Fruit fly (Drosophila melanogaster): ENCODE data around the gene eag.

The eag gene

dm6 chrX:15026897-15027296 is 71.6 kb downstream of the eag start (continued):
- TF ChIP-seq Mes4 (GFP tag; optimal IDR thresholded peaks at IDR 0.05), result no peak
- no peak for TF ChIP-seq Deaf1 (tag; optimal IDR thresholded peaks at IDR 0.05)
- no peak for TF ChIP-seq CG17568 (GFP tag; optimal IDR thresholded peaks at IDR 0.05)
- no peak for TF ChIP-seq jing (GFP tag; optimal IDR thresholded peaks at IDR 0.05)
- no peak for TF ChIP-seq scrt (GFP tag; optimal IDR thresholded peaks at IDR 0.05)
- no peak for TF ChIP-seq nom (GFP tag; optimal IDR thresholded peaks at IDR 0.05)
- no peak for TF ChIP-seq odd (GFP tag; optimal IDR thresholded peaks at IDR 0.05)
- TF ChIP-seq ttk (GFP tag; IDR thresholded peaks at IDR 0.05), result no peak
- TF ChIP-seq hkb (optimal IDR thresholded peaks at IDR 0.05), result no peak
- no peak for TF ChIP-seq hkb (GFP tag; IDR thresholded peaks at IDR 0.05)
- TF ChIP-seq unc-4 (GFP tag; IDR thresholded peaks at IDR 0.05; ENCODE audit: partially characterized antibody), result no peak
- TF ChIP-seq CG16815 (GFP tag; optimal IDR thresholded peaks at IDR 0.05), result no peak
- TF ChIP-seq tio (GFP tag; optimal IDR thresholded peaks at IDR 0.05), result no peak
- no peak for TF ChIP-seq CG10431 (GFP tag; optimal IDR thresholded peaks at IDR 0.05)
- TF ChIP-seq CG14710 (tag; optimal IDR thresholded peaks at IDR 0.05), result no peak
- no peak for TF ChIP-seq Neu2 (GFP tag; optimal IDR thresholded peaks at IDR 0.05; ENCODE audit: borderline replicate concordance)
- no peak for TF ChIP-seq CG7987 (GFP tag; optimal IDR thresholded peaks at IDR 0.05)
- no peak for TF ChIP-seq Meics (GFP tag; optimal IDR thresholded peaks at IDR 0.05)
- TF ChIP-seq CG8924 (tag; optimal IDR thresholded peaks at IDR 0.05), result no peak
- no peak for TF ChIP-seq grn (GFP tag; optimal IDR thresholded peaks at IDR 0.05)
- TF ChIP-seq slou (GFP tag; optimal IDR thresholded peaks at IDR 0.05), result no peak
- TF ChIP-seq abd-A (tag; optimal IDR thresholded peaks at IDR 0.05), result no peak
- no peak for TF ChIP-seq CG11696 (GFP tag; IDR thresholded peaks at IDR 0.05)
- no peak for TF ChIP-seq crol (GFP tag; IDR thresholded peaks at IDR 0.05)
- no peak for TF ChIP-seq Dip2 (GFP tag; IDR thresholded peaks at IDR 0.05)
- no peak for TF ChIP-seq Abd-B (GFP tag; optimal IDR thresholded peaks at IDR 0.05)
- TF ChIP-seq pita (GFP tag; optimal IDR thresholded peaks at IDR 0.05), result no peak
- no peak for TF ChIP-seq CG31224 (GFP tag; IDR thresholded peaks at IDR 0.05)
- TF ChIP-seq D19B (GFP tag; optimal IDR thresholded peaks at IDR 0.05), result no peak
- no peak for TF ChIP-seq yki (optimal IDR thresholded peaks at IDR 0.05)
- TF ChIP-seq h (optimal IDR thresholded peaks at IDR 0.05), result no peak
- TF ChIP-seq bowl (GFP tag; IDR thresholded peaks at IDR 0.05), result no peak
- no peak for TF ChIP-seq CG4328 (GFP tag; optimal IDR thresholded peaks at IDR 0.05)
- TF ChIP-seq CG9215 (GFP tag; IDR thresholded peaks at IDR 0.05), result no peak
- no peak for TF ChIP-seq CG14965 (GFP tag; optimal IDR thresholded peaks at IDR 0.05; ENCODE audit: borderline replicate concordance)
- no peak for TF ChIP-seq Atf3 (GFP tag; optimal IDR thresholded peaks at IDR 0.05)
- no peak for TF ChIP-seq tap (tag; optimal IDR thresholded peaks at IDR 0.05)
- peak; percentile 39 for TF ChIP-seq Oli (tag; optimal IDR thresholded peaks at IDR 0.05)
- no peak for TF ChIP-seq CG13624 (GFP tag; optimal IDR thresholded peaks at IDR 0.05)
- no peak for TF ChIP-seq eyg (GFP tag; optimal IDR thresholded peaks at IDR 0.05)
- TF ChIP-seq NC2α (GFP tag; optimal IDR thresholded peaks at IDR 0.05), result no peak
- TF ChIP-seq CG8765 (GFP tag; IDR thresholded peaks at IDR 0.05), result no peak
- no peak for TF ChIP-seq mld (GFP tag; IDR thresholded peaks at IDR 0.05; ENCODE audit: partially characterized antibody)
- TF ChIP-seq CG10274 (GFP tag; optimal IDR thresholded peaks at IDR 0.05), result no peak
- peak; percentile 34 for TF ChIP-seq fd96Cb (tag; optimal IDR thresholded peaks at IDR 0.05)
- TF ChIP-seq sc (optimal IDR thresholded peaks at IDR 0.05), result no peak
- TF ChIP-seq sc (GFP tag; optimal IDR thresholded peaks at IDR 0.05), result no peak
- no peak for TF ChIP-seq chn (GFP tag; optimal IDR thresholded peaks at IDR 0.05)
- 0 out of 3 replicates have a peak, but pooled peaks have one; percentile 13 for TF ChIP-seq CG17361 (GFP tag; IDR thresholded peaks at IDR 0.05)
- no peak for TF ChIP-seq lov (optimal IDR thresholded peaks at IDR 0.05)
- no peak for TF ChIP-seq lov (GFP tag; IDR thresholded peaks at IDR 0.05)
- TF ChIP-seq Elba2 (GFP tag; optimal IDR thresholded peaks at IDR 0.05), result no peak
- no peak for TF ChIP-seq CG3281 (GFP tag; optimal IDR thresholded peaks at IDR 0.05)
